Worm (Caenorhabditis elegans) whole organism, young adult: Measurements from ENCODE around the gene C16C10.9.

Source experiments
- B0035.1 ChIP-seq: sonication (generic microtip); optimal IDR thresholded peaks from 2 replicates; lab custom pipeline; 2016; ENCODE audit warnings: missing genetic modification characterization, mild to moderate bottlenecking, missing compliant biosample characterization, missing genotype, missing genetic modification reagents
- B0261.1 ChIP-seq: sonication (generic microtip); optimal IDR thresholded peaks from 2 replicates; lab custom pipeline; 2016; ENCODE audit warnings: mild to moderate bottlenecking, missing genetic modification characterization, moderate library complexity, missing compliant biosample characterization
- B0336.3 ChIP-seq: fragments of 200-800 bp; sonication (Bioruptor generic); IDR thresholded peaks from 2 replicates; pipeline ENCODE4 v1.3.6; 2022; ENCODE audit warnings: missing genetic modification characterization, missing compliant biosample characterization
- C06A6.2 ChIP-seq: fragments of 200-800 bp; sonication (Bioruptor generic); conservative IDR thresholded peaks from 2 replicates; pipeline ENCODE4 v1.3.6; 2022; ENCODE audit warnings: missing genetic modification characterization, missing compliant biosample characterization
- F10E7.11 ChIP-seq: sonication (generic microtip); optimal IDR thresholded peaks from 2 replicates; lab custom pipeline; 2017; ENCODE audit warnings: mild to moderate bottlenecking, missing genetic modification characterization, moderate library complexity, missing compliant biosample characterization
- F22D6.2 ChIP-seq: sonication (generic microtip); optimal IDR thresholded peaks from 2 replicates; lab custom pipeline; 2016; ENCODE audit warnings: mild to moderate bottlenecking, missing genetic modification characterization, missing compliant biosample characterization
- F33H1.4 ChIP-seq: fragments of 200-800 bp; sonication (Bioruptor generic); IDR thresholded peaks from 2 replicates; pipeline ENCODE4 v1.3.6; 2022; ENCODE audit warnings: missing genetic modification reagents, missing genetic modification characterization, missing compliant biosample characterization
- F55B11.4 ChIP-seq: sonication (generic microtip); optimal IDR thresholded peaks from 2 replicates; lab custom pipeline; 2016; ENCODE audit warnings: missing compliant biosample characterization, missing genetic modification characterization, borderline replicate concordance; ENCODE audit not compliant: insufficient read depth
- F57A8.1 ChIP-seq: fragments of 200-800 bp; sonication (Bioruptor generic); optimal IDR thresholded peaks from 2 replicates; lab custom pipeline; 2018; ENCODE audit warnings: mild to moderate bottlenecking, missing genetic modification characterization, moderate library complexity, missing compliant biosample characterization
- F57C9.4 ChIP-seq: sonication (generic microtip); optimal IDR thresholded peaks from 2 replicates; lab custom pipeline; 2017; ENCODE audit warnings: mild to moderate bottlenecking, missing genetic modification characterization, missing compliant biosample characterization
- Y67H2A.10 ChIP-seq: fragments of 200-800 bp; sonication (Bioruptor generic); conservative IDR thresholded peaks from 2 replicates; pipeline ENCODE4 v1.3.6; 2022; ENCODE audit warnings: missing genetic modification reagents, missing genetic modification characterization, missing compliant biosample characterization
- Y79H2A.3 ChIP-seq: fragments of 200-800 bp; sonication (Bioruptor generic); conservative IDR thresholded peaks from 2 replicates; pipeline ENCODE4 v1.3.6; 2022; ENCODE audit warnings: missing genetic modification reagents, missing genetic modification characterization, missing compliant biosample characterization
- Y95B8A.8 ChIP-seq: fragments of 200-800 bp; sonication (Bioruptor generic); IDR thresholded peaks from 2 replicates; pipeline ENCODE4 v1.3.6; 2022; ENCODE audit warnings: missing genetic modification reagents, missing genetic modification characterization, missing compliant biosample characterization
- athp-1 ChIP-seq: sonication (generic microtip); optimal IDR thresholded peaks from 2 replicates; lab custom pipeline; 2017; ENCODE audit warnings: mild to moderate bottlenecking, missing genetic modification characterization, missing compliant biosample characterization
- attf-3 ChIP-seq: fragments of 200-800 bp; sonication (Bioruptor generic); conservative IDR thresholded peaks from 2 replicates; pipeline ENCODE4 v1.3.6; 2022; ENCODE audit warnings: missing genetic modification reagents, missing genetic modification characterization, missing compliant biosample characterization
- attf-6 ChIP-seq: fragments of 200-800 bp; sonication (Bioruptor generic); IDR thresholded peaks from 2 replicates; pipeline ENCODE4 v1.3.6; 2022; ENCODE audit warnings: missing genetic modification reagents, missing genetic modification characterization, missing compliant biosample characterization
- cebp-2 ChIP-seq: fragments of 200-800 bp; sonication (Bioruptor generic); IDR thresholded peaks from 2 replicates; pipeline ENCODE4 v1.3.6; 2022; ENCODE audit warnings: missing genetic modification characterization, missing compliant biosample characterization
- ceh-79 ChIP-seq: sonication (generic microtip); optimal IDR thresholded peaks from 2 replicates; lab custom pipeline; 2017; ENCODE audit warnings: mild to moderate bottlenecking, missing genetic modification characterization, missing compliant biosample characterization
- chd-7 ChIP-seq: sonication (generic microtip); optimal IDR thresholded peaks from 2 replicates; lab custom pipeline; 2016; ENCODE audit warnings: mild to moderate bottlenecking, missing genetic modification characterization, moderate library complexity, missing compliant biosample characterization
- dpl-1 ChIP-seq: fragments of 150-350 bp; optimal IDR thresholded peaks from 2 replicates; lab custom pipeline; 2014; ENCODE audit warnings: missing biosample characterization, missing genetic modification reagents, missing genetic modification characterization
- egl-18 ChIP-seq: fragments of 200-800 bp; sonication (Bioruptor generic); IDR thresholded peaks from 2 replicates; pipeline ENCODE4 v1.3.6; 2022; ENCODE audit warnings: missing genetic modification reagents, missing genetic modification characterization, missing compliant biosample characterization
- egl-44 ChIP-seq: fragments of 200-800 bp; sonication (Bioruptor generic); IDR thresholded peaks from 2 replicates; pipeline ENCODE4 v1.3.6; 2022; ENCODE audit warnings: missing genetic modification reagents, missing genetic modification characterization, missing compliant biosample characterization
- him-1 ChIP-seq: sonication (generic microtip); optimal IDR thresholded peaks from 2 replicates; lab custom pipeline; 2016; ENCODE audit warnings: missing genotype, missing genetic modification reagents, missing genetic modification characterization, missing compliant biosample characterization
- hrde-1 ChIP-seq: sonication (generic microtip); optimal IDR thresholded peaks from 2 replicates; lab custom pipeline; 2016; ENCODE audit warnings: missing genetic modification characterization, mild to moderate bottlenecking, missing compliant biosample characterization, moderate library complexity, missing genotype, missing genetic modification reagents, borderline replicate concordance
- let-526 ChIP-seq: fragments of 200-800 bp; sonication (Bioruptor generic); IDR thresholded peaks from 2 replicates; pipeline ENCODE4 v1.3.6; 2022; ENCODE audit warnings: missing genetic modification reagents, missing genetic modification characterization, missing compliant biosample characterization
- let-607 ChIP-seq, 2 experiments: fragments of 200-800 bp in 1 of 2; sonication (Bioruptor generic) in 1 of 2; sonication (generic microtip) in 1 of 2; optimal IDR thresholded peaks; 2 replicates each; lab custom pipeline; 2016 to 2018; ENCODE audit warnings: mild to moderate bottlenecking in 2 of 2, missing compliant biosample characterization in 2 of 2, missing genetic modification characterization in 2 of 2, moderate library complexity in 2 of 2, missing genotype in 1 of 2
- lin-54 ChIP-seq: fragments of 200-800 bp; sonication (Bioruptor generic); optimal IDR thresholded peaks from 2 replicates; lab custom pipeline; 2018; ENCODE audit warnings: mild to moderate bottlenecking, missing genetic modification characterization, missing compliant biosample characterization
- lsy-27 ChIP-seq: sonication (generic microtip); optimal IDR thresholded peaks from 2 replicates; lab custom pipeline; 2017; ENCODE audit warnings: missing genetic modification characterization, mild to moderate bottlenecking, missing compliant biosample characterization, antibody characterized with exemption, missing genotype, borderline replicate concordance; ENCODE audit not compliant: insufficient read depth
- madf-8 ChIP-seq: fragments of 200-800 bp; sonication (Bioruptor generic); conservative IDR thresholded peaks from 2 replicates; pipeline ENCODE4 v1.3.6; 2022; ENCODE audit warnings: missing genetic modification reagents, missing genetic modification characterization, missing compliant biosample characterization
- mes-4 ChIP-seq: sonication (generic microtip); optimal IDR thresholded peaks from 2 replicates; lab custom pipeline; 2016; ENCODE audit warnings: missing genotype, missing genetic modification characterization, missing compliant biosample characterization
- nfya-1 ChIP-seq: sonication (generic microtip); optimal IDR thresholded peaks from 2 replicates; lab custom pipeline; 2017; ENCODE audit warnings: antibody characterized with exemption, missing compliant biosample characterization, missing genetic modification characterization, borderline replicate concordance; ENCODE audit not compliant: insufficient read depth
- nhr-27 ChIP-seq: fragments of 200-800 bp; sonication (Bioruptor generic); optimal IDR thresholded peaks from 2 replicates; lab custom pipeline; 2018; ENCODE audit warnings: mild to moderate bottlenecking, missing genetic modification characterization, moderate library complexity, missing compliant biosample characterization
- nhr-80 ChIP-seq: sonication (generic microtip); optimal IDR thresholded peaks from 2 replicates; lab custom pipeline; 2016; ENCODE audit warnings: missing genetic modification characterization, missing compliant biosample characterization
- pbrm-1 ChIP-seq: fragments of 200-800 bp; sonication (Bioruptor generic); IDR thresholded peaks from 2 replicates; pipeline ENCODE4 v1.3.6; 2022; ENCODE audit warnings: missing genetic modification reagents, missing genetic modification characterization, missing compliant biosample characterization
- rcor-1 ChIP-seq: fragments of 200-800 bp; sonication (Bioruptor generic); IDR thresholded peaks from 2 replicates; pipeline ENCODE4 v1.3.6; 2022; ENCODE audit warnings: missing genetic modification reagents, missing genetic modification characterization, missing compliant biosample characterization
- snpc-1.1 ChIP-seq: sonication (generic microtip); optimal IDR thresholded peaks from 2 replicates; lab custom pipeline; 2017; ENCODE audit warnings: missing genetic modification characterization, mild to moderate bottlenecking, missing compliant biosample characterization, antibody characterized with exemption, moderate library complexity, missing genotype, missing genetic modification reagents; ENCODE audit not compliant: insufficient read depth
- snpc-1.3 ChIP-seq: sonication (generic microtip); optimal IDR thresholded peaks from 2 replicates; lab custom pipeline; 2017; ENCODE audit warnings: missing genetic modification characterization, mild to moderate bottlenecking, missing compliant biosample characterization, antibody characterized with exemption, moderate library complexity, missing genotype, missing genetic modification reagents; ENCODE audit not compliant: insufficient read depth
- snpc-3.4 ChIP-seq: sonication (generic microtip); optimal IDR thresholded peaks from 2 replicates; lab custom pipeline; 2017; ENCODE audit warnings: missing genetic modification characterization, mild to moderate bottlenecking, missing compliant biosample characterization, antibody characterized with exemption, moderate library complexity, missing genotype, missing genetic modification reagents
- tbp1 ChIP-seq: fragments of 200-800 bp; sonication (Bioruptor generic); optimal IDR thresholded peaks from 2 replicates; lab custom pipeline; 2018; ENCODE audit warnings: mild to moderate bottlenecking, missing genetic modification characterization, missing compliant biosample characterization
- tlf-1 ChIP-seq: fragments of 200-800 bp; sonication (Bioruptor generic); optimal IDR thresholded peaks from 2 replicates; lab custom pipeline; 2018; ENCODE audit warnings: mild to moderate bottlenecking, missing genetic modification characterization, missing compliant biosample characterization
- xnd-1 ChIP-seq: sonication (generic microtip); optimal IDR thresholded peaks from 2 replicates; lab custom pipeline; 2016; ENCODE audit warnings: missing genotype, missing genetic modification reagents, missing genetic modification characterization, missing compliant biosample characterization
- ztf-18 ChIP-seq: sonication (generic microtip); optimal IDR thresholded peaks from 2 replicates; lab custom pipeline; 2016; ENCODE audit warnings: missing genotype, mild to moderate bottlenecking, missing genetic modification characterization, missing compliant biosample characterization
- ztf-22 ChIP-seq: fragments of 200-800 bp; sonication (Bioruptor generic); optimal IDR thresholded peaks from 2 replicates; lab custom pipeline; 2018; ENCODE audit warnings: mild to moderate bottlenecking, missing genetic modification characterization, moderate library complexity, missing compliant biosample characterization
- ztf-25 ChIP-seq: fragments of 200-800 bp; sonication (Bioruptor generic); IDR thresholded peaks from 2 replicates; pipeline ENCODE4 v1.3.6; 2022; ENCODE audit warnings: missing genetic modification reagents, missing genetic modification characterization, missing compliant biosample characterization
- ztf-6 ChIP-seq: fragments of 200-800 bp; sonication (Bioruptor generic); IDR thresholded peaks from 2 replicates; pipeline ENCODE4 v1.3.6; 2022; ENCODE audit warnings: missing genetic modification reagents, missing genetic modification characterization, missing compliant biosample characterization

Gene C16C10.9

ce11 chrIII:4157298-4157697 lies at the start of gene C16C10.9:
C16C10.9 (minus strand) TSS chrIII:4157398.
- TF ChIP-seq ztf-22 (GFP tag; lab: Kevin White, UChicago) (no peak), B0336.3 (no peak), ztf-25 (no peak), hrde-1 (no peak), attf-6 (no peak), nhr-80 (no peak), pbrm-1 (GFP tag; lab: Robert Waterston, UW) (no peak), rcor-1 (GFP tag; lab: Robert Waterston, UW) (no peak), xnd-1 (tag; lab: Kevin White, UChicago) (no peak), Y79H2A.3 (GFP tag; lab: Robert Waterston, UW) (no peak)

ce11 chrIII:4205751-4206327 lies 48.6 kb upstream of the C16C10.9 start, which contains the start of gene R74.8:
R74.8 (plus strand) TSS chrIII:4206277.
- TF ChIP-seq egl-18, result no peak
- TF ChIP-seq snpc-1.1 (tag; lab: Kevin White, UChicago), result no peak
- TF ChIP-seq nfya-1 (tag; lab: Kevin White, UChicago), result no peak
- TF ChIP-seq ztf-6, result no peak
- 0 out of 2 replicates have a peak, but pooled peaks have one; percentile 27 for TF ChIP-seq attf-3 (GFP tag; lab: Robert Waterston, UW)
- TF ChIP-seq let-607 (tag; optimal IDR thresholded peaks at IDR 0.05; lab: Kevin White, UChicago), result no peak
- no peak for TF ChIP-seq F10E7.11 (tag; lab: Kevin White, UChicago)
- TF ChIP-seq tlf-1, result no peak
- no peak for TF ChIP-seq nhr-80
- TF ChIP-seq madf-8 (GFP tag; lab: Robert Waterston, UW), result peak; percentile 62
- TF ChIP-seq snpc-3.4 (tag; lab: Kevin White, UChicago), result peak; percentile 71
- TF ChIP-seq F57C9.4 (tag; lab: Kevin White, UChicago), result no peak
- no peak for TF ChIP-seq F55B11.4 (tag; lab: Kevin White, UChicago)
- TF ChIP-seq ztf-22 (GFP tag; lab: Kevin White, UChicago), result no peak
- no peak for TF ChIP-seq F22D6.2 (tag; lab: Kevin White, UChicago)
- TF ChIP-seq him-1, result no peak
- peak; percentile 72 for TF ChIP-seq F33H1.4 (GFP tag; lab: Robert Waterston, UW)
- TF ChIP-seq cebp-2 (GFP tag; lab: Robert Waterston, UW), result no peak
- no peak for TF ChIP-seq C06A6.2 (GFP tag; lab: Robert Waterston, UW)
- no peak for TF ChIP-seq attf-6
- no peak for TF ChIP-seq lsy-27 (tag; lab: Kevin White, UChicago)
- no peak for TF ChIP-seq mes-4 (tag; lab: Kevin White, UChicago)
- TF ChIP-seq B0035.1, result no peak
- TF ChIP-seq athp-1 (tag; lab: Kevin White, UChicago), result no peak
- TF ChIP-seq dpl-1 (GFP tag; lab: Kevin White, UChicago), result peak; percentile 62
- no peak for TF ChIP-seq B0261.1 (tag; lab: Kevin White, UChicago)
- TF ChIP-seq F57A8.1, result no peak
- TF ChIP-seq nhr-27 (tag; lab: Kevin White, UChicago), result no peak
- TF ChIP-seq rcor-1 (GFP tag; lab: Robert Waterston, UW), result no peak
- peak; percentile 16 for TF ChIP-seq tbp1
- TF ChIP-seq lin-54, result peak; percentile 67
- no peak for TF ChIP-seq Y95B8A.8 (GFP tag; lab: Robert Waterston, UW)
- no peak for TF ChIP-seq ztf-18 (tag; lab: Kevin White, UChicago)
- no peak for TF ChIP-seq ceh-79 (tag; lab: Kevin White, UChicago)
- no peak for TF ChIP-seq Y67H2A.10
- TF ChIP-seq egl-44 (GFP tag; lab: Robert Waterston, UW), result no peak
- no peak for TF ChIP-seq chd-7 (tag; lab: Kevin White, UChicago)
- no peak for TF ChIP-seq let-526 (GFP tag; lab: Robert Waterston, UW)
- peak; percentile 38 for TF ChIP-seq snpc-1.3 (tag; lab: Kevin White, UChicago)
- no peak for TF ChIP-seq Y79H2A.3 (GFP tag; lab: Robert Waterston, UW)
